Fruit fly (Drosophila melanogaster): ENCODE results near the gene Pten.

DNA sequence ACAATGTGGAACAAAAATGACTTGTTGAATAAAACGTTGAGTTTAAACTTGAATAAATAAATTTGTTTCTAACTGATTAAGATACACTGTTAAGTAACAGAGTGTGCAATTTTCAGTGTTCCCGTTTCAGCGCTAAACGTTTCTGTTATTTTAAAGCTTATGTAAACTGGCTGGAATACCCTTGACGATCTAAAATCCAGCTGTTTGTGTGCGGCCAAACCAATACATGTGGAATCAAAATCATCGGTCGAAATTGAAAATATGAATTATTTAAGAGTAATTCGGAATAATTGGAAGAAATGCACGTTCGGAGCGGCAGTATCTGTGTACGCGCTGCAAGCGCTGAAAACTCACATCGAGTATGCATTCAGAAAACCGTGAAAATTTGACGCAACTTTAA lies 9.0 kb upstream of the Pten start, which contains the start of gene Mulk:
- TF ChIP-seq EcR (GFP tag; optimal IDR thresholded peaks at IDR 0.05) (no peak), Dll (optimal IDR thresholded peaks at IDR 0.05) (no peak), psq (optimal IDR thresholded peaks at IDR 0.05) (no peak), CG8478 (optimal IDR thresholded peaks at IDR 0.05) (no peak), usp (GFP tag; optimal IDR thresholded peaks at IDR 0.05) (no peak), pan (optimal IDR thresholded peaks at IDR 0.05) (no peak)
